Fruit fly (Drosophila melanogaster) whole organism, embryonic: ENCODE measurements around the gene CG6295.

Source experiments
- Bgb ChIP-seq: fragments of 200-800 bp; sonication (Bioruptor generic); IDR thresholded peaks from 2 replicates; pipeline ENCODE4 v1.3.6; 2022; ENCODE audit warnings: missing biosample characterization, missing genetic modification characterization; ENCODE audit not compliant: partially characterized antibody
- CG10543 ChIP-seq: fragments of 200-800 bp; sonication (Bioruptor generic); optimal IDR thresholded peaks from 3 replicates; lab custom pipeline; 2017; ENCODE audit warnings: missing biosample characterization, mild to moderate bottlenecking, missing genetic modification characterization, moderate library complexity
- CG11093 ChIP-seq: fragments of 200-800 bp; sonication (Bioruptor generic); IDR thresholded peaks from 3 replicates; pipeline ENCODE4 v1.3.6; 2022; ENCODE audit warnings: missing biosample characterization, missing genetic modification characterization
- CG11695 ChIP-seq: fragments of 200-800 bp; sonication (Bioruptor generic); IDR thresholded peaks from 3 replicates; pipeline ENCODE4 v1.3.6; 2022; ENCODE audit warnings: missing biosample characterization, missing genetic modification characterization
- CG12155 ChIP-seq: fragments of 200-800 bp; sonication (Bioruptor generic); optimal IDR thresholded peaks from 3 replicates; lab custom pipeline; 2016; ENCODE audit warnings: missing biosample characterization, missing genetic modification characterization
- CG12219 ChIP-seq: fragments of 200-800 bp; sonication (Bioruptor generic); optimal IDR thresholded peaks from 3 replicates; lab custom pipeline; 2018; ENCODE audit warnings: missing biosample characterization, mild to moderate bottlenecking, missing genetic modification characterization
- CG12391 ChIP-seq: fragments of 200-800 bp; sonication (Bioruptor generic); optimal IDR thresholded peaks from 3 replicates; lab custom pipeline; 2018; ENCODE audit warnings: missing biosample characterization, mild to moderate bottlenecking, missing genetic modification characterization, moderate library complexity
- CG12769 ChIP-seq: fragments of 200-800 bp; sonication (Bioruptor generic); optimal IDR thresholded peaks from 2 replicates; lab custom pipeline; 2019; ENCODE audit warnings: missing biosample characterization, mild to moderate bottlenecking, missing genetic modification characterization, moderate library complexity
- CG14667 ChIP-seq: fragments of 200-800 bp; sonication (Bioruptor generic); IDR thresholded peaks from 2 replicates; pipeline ENCODE4 v1.3.6; 2022; ENCODE audit warnings: missing biosample characterization, missing genetic modification characterization
- CG15269 ChIP-seq: fragments of 200-800 bp; sonication (Bioruptor generic); optimal IDR thresholded peaks from 2 replicates; lab custom pipeline; 2018; ENCODE audit warnings: missing biosample characterization, mild to moderate bottlenecking, missing genetic modification characterization, moderate library complexity
- CG15514 ChIP-seq: fragments of 200-800 bp; sonication (Bioruptor generic); optimal IDR thresholded peaks from 3 replicates; lab custom pipeline; 2017; ENCODE audit warnings: missing biosample characterization, missing genetic modification characterization, mild to moderate bottlenecking, moderate library complexity, missing genetic modification reagents
- CG1647 ChIP-seq: fragments of 200-800 bp; sonication (Bioruptor generic); optimal IDR thresholded peaks from 3 replicates; lab custom pipeline; 2016; ENCODE audit warnings: missing biosample characterization, missing genetic modification characterization
- CG17328 ChIP-seq: fragments of 200-800 bp; sonication (Bioruptor generic); IDR thresholded peaks from 2 replicates; pipeline ENCODE4 v1.3.6; 2022; ENCODE audit warnings: missing biosample characterization, missing genetic modification characterization
- CG17359 ChIP-seq: fragments of 200-800 bp; sonication (Bioruptor generic); optimal IDR thresholded peaks from 3 replicates; lab custom pipeline; 2018; ENCODE audit warnings: missing biosample characterization, mild to moderate bottlenecking, missing genetic modification characterization, moderate library complexity
- CG17385 ChIP-seq: fragments of 200-800 bp; sonication (Bioruptor generic); optimal IDR thresholded peaks from 3 replicates; lab custom pipeline; 2018; ENCODE audit warnings: missing biosample characterization, mild to moderate bottlenecking, missing genetic modification characterization
- CG18599 ChIP-seq: fragments of 200-800 bp; sonication (Bioruptor generic); optimal IDR thresholded peaks from 3 replicates; lab custom pipeline; 2017; ENCODE audit warnings: missing biosample characterization, missing genetic modification characterization, mild to moderate bottlenecking, moderate library complexity, missing genetic modification reagents
- CG2678 ChIP-seq: fragments of 200-800 bp; sonication (Bioruptor generic); optimal IDR thresholded peaks from 3 replicates; lab custom pipeline; 2019; ENCODE audit warnings: missing biosample characterization, mild to moderate bottlenecking, missing genetic modification characterization, moderate library complexity
- CG30431 ChIP-seq: fragments of 200-800 bp; sonication (Bioruptor generic); optimal IDR thresholded peaks from 2 replicates; lab custom pipeline; 2017; ENCODE audit warnings: missing biosample characterization, missing genetic modification characterization
- CG3838 ChIP-seq: fragments of 200-800 bp; sonication (Bioruptor generic); optimal IDR thresholded peaks from 3 replicates; lab custom pipeline; 2016; ENCODE audit warnings: missing biosample characterization, missing genetic modification characterization
- CG7786 ChIP-seq: fragments of 200-800 bp; sonication (Bioruptor generic); optimal IDR thresholded peaks from 2 replicates; lab custom pipeline; 2016; ENCODE audit warnings: missing biosample characterization, missing genetic modification characterization
- CG8359 ChIP-seq: fragments of 200-800 bp; sonication (Bioruptor generic); optimal IDR thresholded peaks from 2 replicates; lab custom pipeline; 2017; ENCODE audit warnings: missing biosample characterization, mild to moderate bottlenecking, missing genetic modification characterization, borderline replicate concordance
- CG8478 ChIP-seq: fragments of >200 bp; optimal IDR thresholded peaks from 2 replicates; lab custom pipeline; 2018
- Hey ChIP-seq: fragments of 200-800 bp; sonication (Bioruptor generic); optimal IDR thresholded peaks from 3 replicates; lab custom pipeline; 2018; ENCODE audit warnings: missing biosample characterization, mild to moderate bottlenecking, missing genetic modification characterization
- Hmr ChIP-seq: fragments of 200-800 bp; sonication (Bioruptor generic); optimal IDR thresholded peaks from 3 replicates; lab custom pipeline; 2017; ENCODE audit warnings: mild to moderate bottlenecking, missing biosample characterization, missing genetic modification reagents, missing genetic modification characterization
- Hr3 ChIP-seq: fragments of 200-800 bp; sonication (Bioruptor generic); optimal IDR thresholded peaks from 3 replicates; lab custom pipeline; 2016; ENCODE audit warnings: missing biosample characterization, missing genetic modification characterization
- Hr51 ChIP-seq, 2 experiments: fragments of 200-800 bp; sonication (Bioruptor generic); optimal IDR thresholded peaks; 2 replicates in 1 of 2; 3 replicates in 1 of 2; lab custom pipeline; 2016 to 2018; ENCODE audit warnings: missing biosample characterization in 2 of 2, missing genetic modification characterization in 2 of 2, mild to moderate bottlenecking in 1 of 2, moderate library complexity in 1 of 2
- Nf-YC ChIP-seq: fragments of 200-800 bp; optimal IDR thresholded peaks from 3 replicates; lab custom pipeline; 2019; ENCODE audit warnings: missing biosample characterization, mild to moderate bottlenecking, missing genetic modification characterization, moderate library complexity
- PHDP ChIP-seq: fragments of 200-800 bp; sonication (Bioruptor generic); optimal IDR thresholded peaks from 3 replicates; lab custom pipeline; 2018; ENCODE audit warnings: missing biosample characterization, mild to moderate bottlenecking, missing genetic modification characterization, moderate library complexity
- Pdp1 ChIP-seq, 2 experiments: fragments of 200-800 bp; sonication (Bioruptor generic); optimal IDR thresholded peaks; 3 replicates each; lab custom pipeline; 2016; ENCODE audit warnings: missing biosample characterization in 2 of 2, missing genetic modification characterization in 2 of 2, mild to moderate bottlenecking in 1 of 2, moderate library complexity in 1 of 2
- Ravus ChIP-seq: fragments of 200-800 bp; sonication (Bioruptor generic); IDR thresholded peaks from 2 replicates; pipeline ENCODE4 v1.3.6; 2022; ENCODE audit warnings: missing biosample characterization, missing genetic modification characterization
- Sox100B ChIP-seq: fragments of 200-800 bp; sonication (Bioruptor generic); optimal IDR thresholded peaks from 3 replicates; lab custom pipeline; 2018; ENCODE audit warnings: missing biosample characterization, mild to moderate bottlenecking, missing genetic modification characterization
- Xbp1 ChIP-seq: fragments of 200-800 bp; sonication (Bioruptor generic); optimal IDR thresholded peaks from 3 replicates; lab custom pipeline; 2016; ENCODE audit warnings: missing biosample characterization, mild to moderate bottlenecking, missing genetic modification characterization
- aop ChIP-seq: fragments of 200-800 bp; sonication (Bioruptor generic); IDR thresholded peaks from 2 replicates; pipeline ENCODE4 v1.3.6; 2022; ENCODE audit warnings: missing biosample characterization, missing genetic modification characterization
- cas ChIP-seq: fragments of 200-800 bp; sonication (Bioruptor generic); IDR thresholded peaks from 2 replicates; pipeline ENCODE4 v1.3.6; 2022; ENCODE audit warnings: missing biosample characterization, missing genetic modification characterization
- dmrt99B ChIP-seq: fragments of 200-800 bp; sonication (Bioruptor generic); optimal IDR thresholded peaks from 2 replicates; lab custom pipeline; 2018; ENCODE audit warnings: missing biosample characterization, mild to moderate bottlenecking, missing genetic modification characterization, moderate library complexity
- eve ChIP-seq, 2 experiments: fragments of >200 bp; optimal IDR thresholded peaks; 2 replicates each; lab custom pipeline; 2017; ENCODE audit warnings: missing biosample characterization in 2 of 2, missing genetic modification characterization in 2 of 2
- exex ChIP-seq: fragments of 200-800 bp; sonication (Bioruptor generic); optimal IDR thresholded peaks from 4 replicates; lab custom pipeline; 2018; ENCODE audit warnings: missing biosample characterization, mild to moderate bottlenecking, missing genetic modification characterization, moderate library complexity
- grau ChIP-seq: fragments of 200-800 bp; optimal IDR thresholded peaks from 3 replicates; lab custom pipeline; 2019; ENCODE audit warnings: missing biosample characterization, mild to moderate bottlenecking, missing genetic modification characterization, moderate library complexity
- gt ChIP-seq: fragments of 200-800 bp; sonication (Bioruptor generic); IDR thresholded peaks from 2 replicates; pipeline ENCODE4 v1.3.6; 2022; ENCODE audit warnings: missing biosample characterization, missing genetic modification characterization
- lmd ChIP-seq: fragments of 200-800 bp; sonication (Bioruptor generic); IDR thresholded peaks from 2 replicates; pipeline ENCODE4 v1.3.6; 2022; ENCODE audit warnings: missing biosample characterization, missing genetic modification characterization
- lola ChIP-seq, 3 experiments: fragments of >200 bp in 2 of 3; fragments of 200-800 bp in 1 of 3; sonication (Bioruptor generic) in 1 of 3; optimal IDR thresholded peaks; 2 replicates each; lab custom pipeline; 2017 to 2019; ENCODE audit warnings: missing biosample characterization in 3 of 3, missing genetic modification characterization in 3 of 3, mild to moderate bottlenecking in 1 of 3, moderate library complexity in 1 of 3
- nau ChIP-seq: fragments of 200-800 bp; sonication (Bioruptor generic); optimal IDR thresholded peaks from 3 replicates; lab custom pipeline; 2017; ENCODE audit warnings: missing biosample characterization, mild to moderate bottlenecking, missing genetic modification characterization, missing genetic modification reagents
- nerfin-1 ChIP-seq: fragments of 200-800 bp; sonication (Bioruptor generic); optimal IDR thresholded peaks from 3 replicates; lab custom pipeline; 2019; ENCODE audit warnings: missing biosample characterization, mild to moderate bottlenecking, missing genetic modification characterization, moderate library complexity
- pnt ChIP-seq: fragments of 200-800 bp; sonication (Bioruptor generic); optimal IDR thresholded peaks from 3 replicates; lab custom pipeline; 2016; ENCODE audit warnings: missing biosample characterization, missing genetic modification characterization
- scrt ChIP-seq: fragments of 200-800 bp; sonication (Bioruptor generic); optimal IDR thresholded peaks from 2 replicates; lab custom pipeline; 2018; ENCODE audit warnings: missing biosample characterization, mild to moderate bottlenecking, missing genetic modification characterization, moderate library complexity
- so ChIP-seq: fragments of 200-800 bp; sonication (Bioruptor generic); IDR thresholded peaks from 3 replicates; pipeline ENCODE4 v1.3.6; 2022; ENCODE audit warnings: missing biosample characterization, missing genetic modification characterization
- tgo ChIP-seq: fragments of 200-800 bp; sonication (Bioruptor generic); IDR thresholded peaks from 3 replicates; pipeline ENCODE4 v1.3.6; 2022; ENCODE audit warnings: missing biosample characterization, missing genetic modification characterization
- tup ChIP-seq: fragments of 200-800 bp; sonication (Bioruptor generic); optimal IDR thresholded peaks from 2 replicates; lab custom pipeline; 2016; ENCODE audit warnings: missing biosample characterization, mild to moderate bottlenecking, missing genetic modification characterization, moderate library complexity

The CG6295 gene

dm6 chr3R:26994532-26994931, 12.3 kb downstream of the CG6295 start, which contains the start of gene TwdlC:
TwdlC (plus strand) TSS chr3R:26994832.
- TF ChIP-seq scrt (GFP tag; lab: Kevin White, UChicago) (no peak), PHDP (tag; lab: Kevin White, UChicago) (no peak), Ravus (no peak), CG8359 (GFP tag; lab: Kevin White, UChicago) (no peak), CG30431 (GFP tag; lab: Kevin White, UChicago) (no peak), CG11695 (GFP tag; lab: Robert Waterston, UW) (no peak), gt (GFP tag; lab: Robert Waterston, UW) (no peak), CG7786 (GFP tag; lab: Kevin White, UChicago) (no peak), Hey (tag; lab: Kevin White, UChicago) (no peak), tup (GFP tag; lab: Kevin White, UChicago) (no peak), CG11093 (GFP tag; lab: Robert Waterston, UW) (no peak), grau (tag; lab: Kevin White, UChicago) (no peak), CG8478 (lab: Kevin White, UChicago) (no peak), CG12391 (tag; lab: Kevin White, UChicago) (no peak), CG12155 (GFP tag; lab: Kevin White, UChicago) (no peak), lmd (GFP tag; lab: Robert Waterston, UW) (no peak), tgo (GFP tag; lab: Robert Waterston, UW) (no peak), CG3838 (GFP tag; lab: Kevin White, UChicago) (no peak)
- TF ChIP-seq, all 482 proteins: peak for 0

dm6 chr3R:26989802-26990509, 16.9 kb downstream of the CG6295 start, which contains the start of gene CG31076:
CG31076 (minus strand) TSS chr3R:26989852.
- TF ChIP-seq CG14667 (GFP tag; lab: Robert Waterston, UW) (peak; percentile 19; the same call in 1 of the 2 replicates), dmrt99B (tag; lab: Kevin White, UChicago) (peak; percentile 66), Nf-YC (tag; lab: Kevin White, UChicago) (peak; percentile 31), Pdp1 (GFP tag; optimal IDR thresholded peaks at IDR 0.05; lab: Kevin White, UChicago) (no peak), CG17385 (GFP tag; lab: Kevin White, UChicago) (peak; percentile 6), eve (GFP tag; optimal IDR thresholded peaks at IDR 0.05; lab: Kevin White, UChicago) (no peak), CG1647 (GFP tag; lab: Kevin White, UChicago) (no peak), Hmr (GFP tag; lab: Kevin White, UChicago) (peak; percentile 18), Bgb (GFP tag; lab: Robert Waterston, UW) (no peak), CG2678 (tag; lab: Kevin White, UChicago) (peak; percentile 70), CG17359 (tag; lab: Kevin White, UChicago) (no peak), exex (tag; lab: Kevin White, UChicago) (peak; percentile 65), CG18599 (peak; percentile 41), CG10543 (GFP tag; lab: Kevin White, UChicago) (peak; percentile 47), nau (GFP tag; lab: Kevin White, UChicago) (peak; percentile 43), pnt (no peak), Hr3 (GFP tag; lab: Kevin White, UChicago) (no peak), nerfin-1 (tag; lab: Kevin White, UChicago) (no peak), CG12769 (tag; lab: Kevin White, UChicago) (peak; percentile 15), CG15514 (GFP tag; lab: Kevin White, UChicago) (peak; percentile 30), CG17328 (GFP tag; lab: Robert Waterston, UW) (no peak), lola (GFP tag; optimal IDR thresholded peaks at IDR 0.05; lab: Kevin White, UChicago) (no peak), aop (GFP tag; lab: Robert Waterston, UW) (no peak), CG15269 (peak; percentile 47), so (GFP tag; lab: Robert Waterston, UW) (no peak), CG12219 (no peak), cas (GFP tag; lab: Robert Waterston, UW) (0 out of 2 replicates have a peak, but pooled peaks have one; percentile 19), Sox100B (GFP tag; lab: Kevin White, UChicago) (peak; percentile 59), Hr51 (GFP tag; optimal IDR thresholded peaks at IDR 0.05; lab: Kevin White, UChicago) (peak in 1 of 2 experiments; percentile 63), Xbp1 (GFP tag; lab: Kevin White, UChicago) (peak; percentile 11)
